Worm (Caenorhabditis elegans) whole organism, L3 larva: ENCODE results near the gene F53F1.4.

ENCODE experiments used
- R02D3.7 ChIP-seq: fragments of 150-350 bp; optimal IDR thresholded peaks from 2 replicates; lab custom pipeline; 2014; ENCODE audit warnings: missing biosample characterization, missing genetic modification characterization
- aly-2 ChIP-seq: fragments of 150-350 bp; optimal IDR thresholded peaks from 2 replicates; lab custom pipeline; 2014; ENCODE audit warnings: missing biosample characterization, missing genetic modification characterization
- ama-1 ChIP-seq: fragments of 150-350 bp; optimal IDR thresholded peaks from 2 replicates; lab custom pipeline; 2018
- ceh-16 ChIP-seq: sonication (generic microtip); optimal IDR thresholded peaks from 2 replicates; lab custom pipeline; 2017; ENCODE audit warnings: missing biosample characterization, missing genetic modification characterization
- ceh-82 ChIP-seq: fragments of 150-350 bp; optimal IDR thresholded peaks from 2 replicates; lab custom pipeline; 2014; ENCODE audit warnings: missing biosample characterization, missing genetic modification characterization
- ceh-9 ChIP-seq: sonication (generic microtip); optimal IDR thresholded peaks from 2 replicates; lab custom pipeline; 2018; ENCODE audit warnings: missing biosample characterization, missing genetic modification characterization
- daf-12 ChIP-seq: fragments of 150-350 bp; optimal IDR thresholded peaks from 2 replicates; lab custom pipeline; 2014; ENCODE audit warnings: missing biosample characterization, missing genetic modification reagents, missing genetic modification characterization
- egl-5 ChIP-seq: fragments of 150-350 bp; optimal IDR thresholded peaks from 2 replicates; lab custom pipeline; 2017; ENCODE audit warnings: missing biosample characterization, missing genetic modification reagents, missing genetic modification characterization, inconsistent platforms
- elt-2 ChIP-seq: sonication (generic microtip); optimal IDR thresholded peaks from 2 replicates; lab custom pipeline; 2016; ENCODE audit warnings: missing genetic modification reagents, mild to moderate bottlenecking, missing genetic modification characterization, missing compliant biosample characterization
- elt-3 ChIP-seq, 3 experiments: fragments of 150-350 bp in 1 of 3; sonication (generic microtip) in 2 of 3; optimal IDR thresholded peaks; 2 replicates in 2 of 3; 4 replicates in 1 of 3; lab custom pipeline; 2014 to 2017; ENCODE audit warnings: missing biosample characterization in 3 of 3, missing genetic modification characterization in 3 of 3
- fkh-10 ChIP-seq: sonication (generic microtip); optimal IDR thresholded peaks from 2 replicates; lab custom pipeline; 2017; ENCODE audit warnings: missing biosample characterization, missing genetic modification reagents, missing genetic modification characterization
- fkh-2 ChIP-seq: fragments of 150-350 bp; optimal IDR thresholded peaks from 2 replicates; lab custom pipeline; 2014; ENCODE audit warnings: missing biosample characterization, missing genetic modification reagents, missing genetic modification characterization
- fos-1 ChIP-seq: fragments of 150-350 bp; optimal IDR thresholded peaks from 2 replicates; lab custom pipeline; 2014; ENCODE audit warnings: missing biosample characterization, missing genetic modification characterization
- hmg-11 ChIP-seq: sonication (generic microtip); optimal IDR thresholded peaks from 2 replicates; lab custom pipeline; 2016; ENCODE audit warnings: missing genetic modification characterization, missing compliant biosample characterization
- jun-1 ChIP-seq: fragments of 150-350 bp; optimal IDR thresholded peaks from 2 replicates; lab custom pipeline; 2014; ENCODE audit warnings: missing biosample characterization, missing genetic modification reagents, missing genetic modification characterization
- lin-15B ChIP-seq: fragments of 150-350 bp; optimal IDR thresholded peaks from 2 replicates; lab custom pipeline; 2014; ENCODE audit warnings: missing biosample characterization, missing genetic modification characterization
- lin-39 ChIP-seq: fragments of 150-350 bp; optimal IDR thresholded peaks from 2 replicates; lab custom pipeline; 2018; ENCODE audit warnings: missing biosample characterization, missing genetic modification reagents, missing genetic modification characterization
- lsy-12 ChIP-seq: sonication (generic microtip); optimal IDR thresholded peaks from 2 replicates; lab custom pipeline; 2016; ENCODE audit warnings: mild to moderate bottlenecking, missing genetic modification characterization, missing compliant biosample characterization
- mml-1 ChIP-seq: fragments of 150-350 bp; sonication (generic microtip); optimal IDR thresholded peaks from 3 replicates; lab custom pipeline; 2014; ENCODE audit warnings: missing biosample characterization, missing genetic modification characterization
- nfya-1 ChIP-seq: sonication (generic microtip); optimal IDR thresholded peaks from 2 replicates; lab custom pipeline; 2017; ENCODE audit warnings: missing genetic modification characterization, mild to moderate bottlenecking, missing compliant biosample characterization, antibody characterized with exemption, moderate library complexity; ENCODE audit not compliant: insufficient read depth
- nhr-12 ChIP-seq: fragments of 150-350 bp; optimal IDR thresholded peaks from 2 replicates; lab custom pipeline; 2014; ENCODE audit warnings: missing biosample characterization, missing genetic modification characterization
- nhr-23 ChIP-seq: fragments of 150-350 bp; optimal IDR thresholded peaks from 2 replicates; lab custom pipeline; 2014; ENCODE audit warnings: missing biosample characterization, missing genetic modification reagents, missing genetic modification characterization
- nhr-237 ChIP-seq: fragments of 150-350 bp; optimal IDR thresholded peaks from 2 replicates; lab custom pipeline; 2014; ENCODE audit warnings: missing biosample characterization, missing genetic modification characterization
- nhr-25 ChIP-seq: sonication (generic microtip); optimal IDR thresholded peaks from 2 replicates; lab custom pipeline; 2017; ENCODE audit warnings: missing biosample characterization, missing genetic modification characterization
- nhr-28 ChIP-seq: fragments of 150-350 bp; optimal IDR thresholded peaks from 2 replicates; lab custom pipeline; 2014; ENCODE audit warnings: missing biosample characterization, missing genetic modification characterization
- nhr-43 ChIP-seq: sonication (generic microtip); optimal IDR thresholded peaks from 2 replicates; lab custom pipeline; 2016; ENCODE audit warnings: mild to moderate bottlenecking, missing genetic modification characterization, missing compliant biosample characterization; ENCODE audit not compliant: poor library complexity, severe bottlenecking
- pha-4 ChIP-seq: fragments of 150-350 bp; optimal IDR thresholded peaks from 2 replicates; lab custom pipeline; 2014; ENCODE audit warnings: missing biosample characterization, missing genetic modification reagents, missing genetic modification characterization
- pqm-1 ChIP-seq: fragments of 150-350 bp; optimal IDR thresholded peaks from 2 replicates; lab custom pipeline; 2017; ENCODE audit warnings: missing biosample characterization, missing genetic modification characterization, inconsistent platforms
- sea-2 ChIP-seq: fragments of 150-350 bp; sonication (generic microtip); optimal IDR thresholded peaks from 4 replicates; lab custom pipeline; 2014; ENCODE audit warnings: missing biosample characterization, missing genetic modification reagents, missing genetic modification characterization
- skn-1 ChIP-seq: fragments of 150-350 bp; optimal IDR thresholded peaks from 2 replicates; lab custom pipeline; 2014; ENCODE audit warnings: missing biosample characterization, missing genetic modification characterization
- snpc-4 ChIP-seq: fragments of 150-350 bp; optimal IDR thresholded peaks from 2 replicates; lab custom pipeline; 2014; ENCODE audit warnings: missing biosample characterization, missing genetic modification characterization
- tbx-2 ChIP-seq: sonication (generic microtip); optimal IDR thresholded peaks from 2 replicates; lab custom pipeline; 2016; ENCODE audit warnings: mild to moderate bottlenecking, missing genetic modification characterization, missing compliant biosample characterization
- unc-62 ChIP-seq: fragments of 150-350 bp; sonication (generic microtip); optimal IDR thresholded peaks from 4 replicates; lab custom pipeline; 2014; ENCODE audit warnings: missing biosample characterization, missing genetic modification reagents, missing genetic modification characterization
- zag-1 ChIP-seq: fragments of 150-350 bp; optimal IDR thresholded peaks from 2 replicates; lab custom pipeline; 2014; ENCODE audit warnings: missing biosample characterization, missing genetic modification characterization
- ztf-4 ChIP-seq: fragments of 150-350 bp; optimal IDR thresholded peaks from 2 replicates; lab custom pipeline; 2014; ENCODE audit warnings: missing biosample characterization, missing genetic modification characterization

Gene F53F1.4

ce11 chrV:13420640-13421039 lies 9.8 kb downstream of the F53F1.4 start, which contains the start of gene srv-8:
Gene srv-8, minus strand, starts transcription at chrV:13420740.
- no peak for TF ChIP-seq ama-1 (lab: Kevin White, UChicago)
- TF ChIP-seq fos-1 (tag; lab: Kevin White, UChicago): no peak
- TF ChIP-seq nhr-25: no peak
- no peak for TF ChIP-seq unc-62 (GFP tag; lab: Kevin White, UChicago)
- no peak for TF ChIP-seq ztf-4 (tag; lab: Kevin White, UChicago)
- TF ChIP-seq nhr-23 (tag; lab: Kevin White, UChicago): no peak
- TF ChIP-seq ceh-16 (tag; lab: Kevin White, UChicago): no peak
- TF ChIP-seq mml-1: no peak
- TF ChIP-seq tbx-2 (tag; lab: Kevin White, UChicago): no peak
- TF ChIP-seq elt-2 (tag; lab: Kevin White, UChicago): no peak
- no peak for TF ChIP-seq ceh-82 (tag; lab: Kevin White, UChicago)
- TF ChIP-seq lin-15B (tag; lab: Kevin White, UChicago): no peak
- TF ChIP-seq sea-2 (GFP tag; lab: Kevin White, UChicago): no peak
- no peak for TF ChIP-seq snpc-4 (tag; lab: Kevin White, UChicago)
- no peak for TF ChIP-seq pha-4 (tag; lab: Kevin White, UChicago)
- TF ChIP-seq nfya-1 (tag; lab: Kevin White, UChicago): no peak
- no peak for TF ChIP-seq hmg-11 (tag; lab: Kevin White, UChicago)

- TF ChIP-seq jun-1: peak; percentile 18
- TF ChIP-seq nhr-25: no peak
- TF ChIP-seq elt-2 (tag; lab: Kevin White, UChicago): peak; percentile 91
- TF ChIP-seq daf-12 (tag; lab: Kevin White, UChicago): no peak
- TF ChIP-seq pqm-1 (tag; lab: Kevin White, UChicago): peak; percentile 96
- no peak for TF ChIP-seq fkh-2 (tag; lab: Kevin White, UChicago)
- TF ChIP-seq nhr-237: no peak
- no peak for TF ChIP-seq nhr-23 (tag; lab: Kevin White, UChicago)
- TF ChIP-seq sea-2 (GFP tag; lab: Kevin White, UChicago): no peak
Observed at ce11 chrV:13421697-13422096, 10.8 kb downstream of the F53F1.4 start.

- TF ChIP-seq nfya-1 (tag; lab: Kevin White, UChicago) (no peak), egl-5 (no peak), fos-1 (tag; lab: Kevin White, UChicago) (no peak), elt-2 (tag; lab: Kevin White, UChicago) (no peak), lin-39 (no peak), nhr-25 (no peak), ceh-82 (tag; lab: Kevin White, UChicago) (no peak), skn-1 (tag; lab: Kevin White, UChicago) (no peak), elt-3 (tag; optimal IDR thresholded peaks at IDR 0.05; lab: Kevin White, UChicago) (no peak), aly-2 (tag; lab: Kevin White, UChicago) (no peak), pqm-1 (tag; lab: Kevin White, UChicago) (no peak), fkh-10 (GFP tag; lab: Kevin White, UChicago) (no peak), R02D3.7 (no peak), nhr-28 (tag; lab: Kevin White, UChicago) (no peak), ceh-9 (no peak), ceh-16 (tag; lab: Kevin White, UChicago) (no peak), nhr-12 (tag; lab: Kevin White, UChicago) (no peak), sea-2 (GFP tag; lab: Kevin White, UChicago) (no peak), zag-1 (no peak)
Observed at ce11 chrV:13423045-13423444, 12.2 kb downstream of the F53F1.4 start, which contains the start of gene srv-9. Gene srv-9, minus strand, starts transcription at chrV:13423145.

- TF ChIP-seq R02D3.7 (no peak), ceh-9 (no peak), elt-3 (tag; optimal IDR thresholded peaks at IDR 0.05; lab: Kevin White, UChicago) (no peak), zag-1 (no peak), nhr-43 (no peak), lsy-12 (tag; lab: Kevin White, UChicago) (no peak), ceh-16 (tag; lab: Kevin White, UChicago) (no peak)
- TF ChIP-seq, all 47 proteins: peak for 0
Observed at ce11 chrV:13423608-13424007, 12.7 kb downstream of the F53F1.4 start, which contains the start of gene srv-10. Gene srv-10, plus strand, starts transcription at chrV:13423908.
